Comparison of ENCODE assay signal across 2 fruit fly cellular contexts in the genomic region with DNA sequence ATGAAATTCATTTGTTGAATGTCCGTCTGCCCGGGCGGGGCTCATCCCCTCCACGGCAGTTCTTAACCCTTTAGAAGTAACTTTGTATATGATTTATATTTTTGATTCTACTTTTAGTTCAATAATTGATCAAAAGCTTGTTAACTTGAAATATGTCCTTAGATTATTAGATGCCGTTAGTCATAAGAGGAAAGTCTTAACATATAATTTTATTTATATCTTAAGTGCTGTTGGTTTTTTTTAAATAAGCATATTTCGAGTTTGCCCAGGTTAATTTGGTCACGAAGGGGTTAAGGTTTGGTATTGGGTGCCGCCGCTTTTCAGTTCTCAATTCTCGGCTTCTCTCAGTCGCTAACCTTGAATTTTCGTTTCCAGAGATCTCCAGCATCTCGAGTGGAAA.
TF ChIP-seq lines count a peak whose summit lies in the region.

No protein-coding gene starts in this region.

TF ChIP-seq in whole organism, prepupa, 60 proteins besides CTCF, POLR2A, EP300 and RAD21 (continued from another document):
- peak; percentile 53 for TF ChIP-seq Blimp-1 (GFP tag; optimal IDR thresholded peaks at IDR 0.05; lab: Kevin White, UChicago)
- TF ChIP-seq CG34406 (GFP tag; optimal IDR thresholded peaks at IDR 0.05; lab: Kevin White, UChicago) = peak; percentile 53
- peak; percentile 60 for TF ChIP-seq CG10631 (GFP tag; optimal IDR thresholded peaks at IDR 0.05; lab: Kevin White, UChicago)
- TF ChIP-seq pdm3 (GFP tag; optimal IDR thresholded peaks at IDR 0.05; lab: Kevin White, UChicago) = peak; percentile 50
- TF ChIP-seq salr (GFP tag; optimal IDR thresholded peaks at IDR 0.05; lab: Kevin White, UChicago) = peak in 1 of 2 experiments; percentile 68
- TF ChIP-seq OdsH (GFP tag; optimal IDR thresholded peaks at IDR 0.05; lab: Kevin White, UChicago) = peak; percentile 66
- TF ChIP-seq CG8319 (GFP tag; optimal IDR thresholded peaks at IDR 0.05; lab: Kevin White, UChicago) = peak; percentile 34
- peak; percentile 36 for TF ChIP-seq net (GFP tag; optimal IDR thresholded peaks at IDR 0.05; lab: Kevin White, UChicago)
- peak; percentile 88 for TF ChIP-seq Ets96B (tag; optimal IDR thresholded peaks at IDR 0.05; lab: Kevin White, UChicago)
- peak; percentile 81 for TF ChIP-seq Sox102F (GFP tag; optimal IDR thresholded peaks at IDR 0.05; lab: Kevin White, UChicago)
- peak; percentile 65 for TF ChIP-seq CG6792 (GFP tag; optimal IDR thresholded peaks at IDR 0.05; lab: Kevin White, UChicago)
- peak; percentile 84 for TF ChIP-seq Smox (GFP tag; optimal IDR thresholded peaks at IDR 0.05; lab: Kevin White, UChicago)
- peak; percentile 94 for TF ChIP-seq Eip78C (GFP tag; lab: Kevin White, UChicago)
- TF ChIP-seq CG11294 (GFP tag; IDR thresholded peaks at IDR 0.05; lab: Robert Waterston, UW) = no peak
- TF ChIP-seq dac (GFP tag; optimal IDR thresholded peaks at IDR 0.05; lab: Kevin White, UChicago) = no peak
- peak; percentile 58 for TF ChIP-seq CG8632 (GFP tag; optimal IDR thresholded peaks at IDR 0.05; lab: Kevin White, UChicago)
- peak; percentile 54 for TF ChIP-seq Hr39 (GFP tag; optimal IDR thresholded peaks at IDR 0.05; lab: Kevin White, UChicago)
- TF ChIP-seq CG11762 (GFP tag; optimal IDR thresholded peaks at IDR 0.05; lab: Kevin White, UChicago; ENCODE audit: insufficient read depth) = no peak
- peak; percentile 71 for TF ChIP-seq CG31627 (GFP tag; optimal IDR thresholded peaks at IDR 0.05; lab: Kevin White, UChicago)
- no peak for TF ChIP-seq Lpt (GFP tag; optimal IDR thresholded peaks at IDR 0.05; lab: Kevin White, UChicago)
- TF ChIP-seq CG1621 (tag; optimal IDR thresholded peaks at IDR 0.05; lab: Kevin White, UChicago) = peak; percentile 62
- TF ChIP-seq Sox14 (GFP tag; optimal IDR thresholded peaks at IDR 0.05; lab: Kevin White, UChicago) = peak; percentile 65
- peak; percentile 38 for TF ChIP-seq Sox15 (GFP tag; optimal IDR thresholded peaks at IDR 0.05; lab: Kevin White, UChicago)
- TF ChIP-seq CG11902 (GFP tag; optimal IDR thresholded peaks at IDR 0.05; lab: Kevin White, UChicago) = peak; percentile 39
- TF ChIP-seq Gug (GFP tag; IDR thresholded peaks at IDR 0.05; lab: Robert Waterston, UW) = no peak
- peak; percentile 62 for TF ChIP-seq acj6 (GFP tag; optimal IDR thresholded peaks at IDR 0.05; lab: Kevin White, UChicago)
- TF ChIP-seq fd85E (GFP tag; optimal IDR thresholded peaks at IDR 0.05; lab: Kevin White, UChicago) = no peak
- TF ChIP-seq Hr4 (GFP tag; optimal IDR thresholded peaks at IDR 0.05; lab: Kevin White, UChicago) = no peak
- TF ChIP-seq topi (GFP tag; optimal IDR thresholded peaks at IDR 0.05; lab: Kevin White, UChicago) = peak; percentile 85
- peak; percentile 43 for TF ChIP-seq CG3919 (GFP tag; optimal IDR thresholded peaks at IDR 0.05; lab: Kevin White, UChicago)
- TF ChIP-seq CG8119 (GFP tag; IDR thresholded peaks at IDR 0.05; lab: Robert Waterston, UW) = no peak
- peak; percentile 59 for TF ChIP-seq Ets21C (GFP tag; optimal IDR thresholded peaks at IDR 0.05; lab: Kevin White, UChicago)
- TF ChIP-seq spab (GFP tag; optimal IDR thresholded peaks at IDR 0.05; lab: Kevin White, UChicago) = peak; percentile 83

TF ChIP-seq in whole organism, wandering third instar larva, 38 proteins besides CTCF, POLR2A, EP300 and RAD21 (continued from another document):
- TF ChIP-seq Sp1 (GFP tag; optimal IDR thresholded peaks at IDR 0.05; lab: Kevin White, UChicago) (peak; percentile 90), Jra (GFP tag; optimal IDR thresholded peaks at IDR 0.05; lab: Kevin White, UChicago) (no peak)
TF ChIP-seq in whole organism, wandering third instar larva: peak in this region for 18.
